Fruit fly (Drosophila melanogaster) whole organism, prepupa: ENCODE measurements around the gene Tm1.

ENCODE experiments used
- CG10631 ChIP-seq: fragments of 200-800 bp; sonication (Bioruptor generic); optimal IDR thresholded peaks from 2 replicates; lab custom pipeline; 2016; ENCODE audit warnings: missing biosample characterization, missing genetic modification characterization
- CG11762 ChIP-seq: fragments of 200-800 bp; sonication (Bioruptor generic); optimal IDR thresholded peaks from 3 replicates; lab custom pipeline; 2016; ENCODE audit warnings: missing biosample characterization, missing genetic modification characterization; ENCODE audit not compliant: insufficient read depth
- CG11902 ChIP-seq: fragments of 200-800 bp; sonication (Bioruptor generic); optimal IDR thresholded peaks from 3 replicates; lab custom pipeline; 2016; ENCODE audit warnings: missing biosample characterization, missing genetic modification characterization
- CG15336 ChIP-seq: fragments of 200-800 bp; sonication (Bioruptor generic); IDR thresholded peaks from 2 replicates; pipeline ENCODE4 v1.3.6; 2022; ENCODE audit warnings: missing biosample characterization, missing genetic modification characterization
- CG16779 ChIP-seq: fragments of 200-800 bp; sonication (Bioruptor generic); optimal IDR thresholded peaks from 3 replicates; lab custom pipeline; 2017; ENCODE audit warnings: missing biosample characterization, mild to moderate bottlenecking, missing genetic modification characterization
- CG3032 ChIP-seq: fragments of 200-800 bp; optimal IDR thresholded peaks from 2 replicates; lab custom pipeline; 2019; ENCODE audit warnings: missing biosample characterization, mild to moderate bottlenecking, missing genetic modification characterization, moderate library complexity
- CG31627 ChIP-seq: fragments of 200-800 bp; sonication (Bioruptor generic); optimal IDR thresholded peaks from 3 replicates; lab custom pipeline; 2016; ENCODE audit warnings: missing biosample characterization, missing genetic modification characterization
- CG32006 ChIP-seq: fragments of 200-800 bp; sonication (Bioruptor generic); optimal IDR thresholded peaks from 3 replicates; lab custom pipeline; 2017; ENCODE audit warnings: missing biosample characterization, mild to moderate bottlenecking, missing genetic modification characterization
- CG34406 ChIP-seq: fragments of 200-800 bp; sonication (Bioruptor generic); optimal IDR thresholded peaks from 3 replicates; lab custom pipeline; 2016; ENCODE audit warnings: missing biosample characterization, missing genetic modification characterization
- CG3919 ChIP-seq: fragments of 200-800 bp; sonication (Bioruptor generic); optimal IDR thresholded peaks from 3 replicates; lab custom pipeline; 2016; ENCODE audit warnings: missing biosample characterization, missing genetic modification characterization
- CG4318 ChIP-seq: fragments of 200-800 bp; sonication (Bioruptor generic); optimal IDR thresholded peaks from 3 replicates; lab custom pipeline; 2017; ENCODE audit warnings: missing biosample characterization, mild to moderate bottlenecking, missing genetic modification characterization
- CG6163 ChIP-seq: fragments of 200-800 bp; sonication (Bioruptor generic); IDR thresholded peaks from 3 replicates; pipeline ENCODE4 v1.3.6; 2022; ENCODE audit warnings: missing biosample characterization, missing genetic modification characterization
- CG6792 ChIP-seq: fragments of 200-800 bp; sonication (Bioruptor generic); optimal IDR thresholded peaks from 3 replicates; lab custom pipeline; 2016; ENCODE audit warnings: missing biosample characterization, missing genetic modification characterization
- CG6808 ChIP-seq: fragments of 200-800 bp; sonication (Bioruptor generic); optimal IDR thresholded peaks from 3 replicates; lab custom pipeline; 2017; ENCODE audit warnings: missing biosample characterization, missing genetic modification characterization, mild to moderate bottlenecking, moderate library complexity, missing genetic modification reagents
- CG6854 ChIP-seq: fragments of 200-800 bp; sonication (Bioruptor generic); optimal IDR thresholded peaks from 2 replicates; lab custom pipeline; 2017; ENCODE audit warnings: missing biosample characterization, mild to moderate bottlenecking, missing genetic modification characterization
- CG7368 ChIP-seq: fragments of 200-800 bp; sonication (Bioruptor generic); optimal IDR thresholded peaks from 3 replicates; lab custom pipeline; 2016; ENCODE audit warnings: missing biosample characterization, missing genetic modification characterization
- CG8119 ChIP-seq: fragments of 200-800 bp; sonication (Bioruptor generic); IDR thresholded peaks from 3 replicates; pipeline ENCODE4 v1.3.6; 2022; ENCODE audit warnings: missing biosample characterization, missing genetic modification characterization
- CG8319 ChIP-seq: fragments of 200-800 bp; sonication (Bioruptor generic); optimal IDR thresholded peaks from 3 replicates; lab custom pipeline; 2016; ENCODE audit warnings: missing biosample characterization, missing genetic modification characterization
- CG8632 ChIP-seq: fragments of 200-800 bp; sonication (Bioruptor generic); optimal IDR thresholded peaks from 3 replicates; lab custom pipeline; 2016; ENCODE audit warnings: missing biosample characterization, missing genetic modification characterization
- Eip78C ChIP-seq: fragments of 200-800 bp; sonication (Bioruptor generic); peaks from one replicate; lab custom pipeline; 2016; ENCODE audit warnings: missing biosample characterization, missing genetic modification characterization
- Eip93F ChIP-seq: fragments of 200-800 bp; sonication (Bioruptor generic); optimal IDR thresholded peaks from 2 replicates; lab custom pipeline; 2016; ENCODE audit warnings: missing biosample characterization, mild to moderate bottlenecking, missing genetic modification characterization
- Ets21C ChIP-seq: fragments of 200-800 bp; sonication (Bioruptor generic); optimal IDR thresholded peaks from 3 replicates; lab custom pipeline; 2016; ENCODE audit warnings: missing biosample characterization, missing genetic modification characterization
- Ets96B ChIP-seq: fragments of 200-800 bp; optimal IDR thresholded peaks from 2 replicates; lab custom pipeline; 2019; ENCODE audit warnings: missing biosample characterization, mild to moderate bottlenecking, missing genetic modification characterization, moderate library complexity
- Gug ChIP-seq: fragments of 200-800 bp; sonication (Bioruptor generic); IDR thresholded peaks from 2 replicates; pipeline ENCODE4 v1.3.6; 2022; ENCODE audit warnings: missing biosample characterization, missing genetic modification characterization
- Hr38 ChIP-seq: sonication (Bioruptor generic); optimal IDR thresholded peaks from 2 replicates; lab custom pipeline; 2016; ENCODE audit warnings: missing biosample characterization, missing genetic modification characterization
- Hr39 ChIP-seq: fragments of 200-800 bp; sonication (Bioruptor generic); optimal IDR thresholded peaks from 2 replicates; lab custom pipeline; 2016; ENCODE audit warnings: missing biosample characterization, missing genetic modification characterization
- Hr4 ChIP-seq: fragments of 200-800 bp; sonication (Bioruptor generic); optimal IDR thresholded peaks from 3 replicates; lab custom pipeline; 2016; ENCODE audit warnings: missing biosample characterization, missing genetic modification characterization
- Lpt ChIP-seq: fragments of 200-800 bp; sonication (Bioruptor generic); optimal IDR thresholded peaks from 3 replicates; lab custom pipeline; 2016; ENCODE audit warnings: missing biosample characterization, missing genetic modification characterization
- Met ChIP-seq: fragments of 200-800 bp; sonication (Bioruptor generic); optimal IDR thresholded peaks from 3 replicates; lab custom pipeline; 2016; ENCODE audit warnings: missing biosample characterization, missing genetic modification characterization
- OdsH ChIP-seq: fragments of 200-800 bp; sonication (Bioruptor generic); optimal IDR thresholded peaks from 3 replicates; lab custom pipeline; 2016; ENCODE audit warnings: missing biosample characterization, missing genetic modification characterization
- Sox102F ChIP-seq: fragments of 200-800 bp; sonication (Bioruptor generic); optimal IDR thresholded peaks from 2 replicates; lab custom pipeline; 2016; ENCODE audit warnings: missing biosample characterization, mild to moderate bottlenecking, missing genetic modification characterization
- Sox14 ChIP-seq: fragments of 200-800 bp; sonication (Bioruptor generic); optimal IDR thresholded peaks from 3 replicates; lab custom pipeline; 2016; ENCODE audit warnings: missing biosample characterization, missing genetic modification characterization
- Sox15 ChIP-seq: fragments of 200-800 bp; sonication (Bioruptor generic); optimal IDR thresholded peaks from 3 replicates; lab custom pipeline; 2016; ENCODE audit warnings: missing biosample characterization, missing genetic modification characterization
- acj6 ChIP-seq: fragments of 200-800 bp; sonication (Bioruptor generic); optimal IDR thresholded peaks from 3 replicates; lab custom pipeline; 2016; ENCODE audit warnings: missing biosample characterization, missing genetic modification characterization
- cyc ChIP-seq: fragments of 200-800 bp; sonication (Bioruptor generic); optimal IDR thresholded peaks from 3 replicates; lab custom pipeline; 2016; ENCODE audit warnings: missing biosample characterization, missing genetic modification characterization
- dac ChIP-seq: fragments of 200-800 bp; sonication (Bioruptor generic); optimal IDR thresholded peaks from 2 replicates; lab custom pipeline; 2017; ENCODE audit warnings: missing biosample characterization, mild to moderate bottlenecking, missing genetic modification characterization
- dsx ChIP-seq: fragments of 200-800 bp; optimal IDR thresholded peaks from 3 replicates; lab custom pipeline; 2019; ENCODE audit warnings: missing biosample characterization, mild to moderate bottlenecking, missing genetic modification characterization, moderate library complexity; ENCODE audit not compliant: poor library complexity, severe bottlenecking
- eg ChIP-seq: fragments of 200-800 bp; sonication (Bioruptor generic); IDR thresholded peaks from 3 replicates; pipeline ENCODE4 v1.3.6; 2022; ENCODE audit warnings: missing biosample characterization, missing genetic modification characterization
- esn ChIP-seq: fragments of 200-800 bp; sonication (Bioruptor generic); optimal IDR thresholded peaks from 2 replicates; lab custom pipeline; 2016; ENCODE audit warnings: missing biosample characterization, mild to moderate bottlenecking, missing genetic modification characterization, moderate library complexity
- fd59A ChIP-seq: fragments of 200-800 bp; sonication (Bioruptor generic); optimal IDR thresholded peaks from 2 replicates; lab custom pipeline; 2017; ENCODE audit warnings: missing biosample characterization, mild to moderate bottlenecking, missing genetic modification characterization, missing genetic modification reagents
- fd85E ChIP-seq: fragments of 200-800 bp; sonication (Bioruptor generic); optimal IDR thresholded peaks from 3 replicates; lab custom pipeline; 2016; ENCODE audit warnings: missing biosample characterization, missing genetic modification characterization
- fkh ChIP-seq: fragments of 200-800 bp; sonication (Bioruptor generic); optimal IDR thresholded peaks from 3 replicates; lab custom pipeline; 2017; ENCODE audit warnings: missing biosample characterization, mild to moderate bottlenecking, missing genetic modification characterization, moderate library complexity
- lz ChIP-seq: fragments of 200-800 bp; sonication (Bioruptor generic); optimal IDR thresholded peaks from 3 replicates; lab custom pipeline; 2016; ENCODE audit warnings: missing biosample characterization, missing genetic modification characterization
- net ChIP-seq: fragments of 200-800 bp; sonication (Bioruptor generic); optimal IDR thresholded peaks from 3 replicates; lab custom pipeline; 2016; ENCODE audit warnings: missing biosample characterization, missing genetic modification characterization
- pdm3 ChIP-seq: fragments of 200-800 bp; sonication (Bioruptor generic); optimal IDR thresholded peaks from 3 replicates; lab custom pipeline; 2016; ENCODE audit warnings: missing biosample characterization, missing genetic modification characterization
- salr ChIP-seq, 2 experiments: fragments of 200-800 bp; sonication (Bioruptor generic); optimal IDR thresholded peaks; 3 replicates each; lab custom pipeline; 2016 to 2018; ENCODE audit warnings: missing biosample characterization in 2 of 2, missing genetic modification characterization in 2 of 2, mild to moderate bottlenecking in 1 of 2
- spab ChIP-seq: fragments of 200-800 bp; sonication (Bioruptor generic); optimal IDR thresholded peaks from 2 replicates; lab custom pipeline; 2017; ENCODE audit warnings: missing biosample characterization, mild to moderate bottlenecking, missing genetic modification characterization, missing genetic modification reagents
- ss ChIP-seq, 2 experiments: fragments of 200-800 bp; sonication (Bioruptor generic); optimal IDR thresholded peaks; 2 replicates in 1 of 2; 3 replicates in 1 of 2; lab custom pipeline; 2017 to 2018; ENCODE audit warnings: mild to moderate bottlenecking in 2 of 2, missing biosample characterization in 2 of 2, missing genetic modification characterization in 2 of 2, moderate library complexity in 1 of 2
- svp ChIP-seq: fragments of 200-800 bp; sonication (Bioruptor generic); peaks from one replicate; lab custom pipeline; 2016; ENCODE audit warnings: missing biosample characterization, missing genetic modification characterization
- topi ChIP-seq: fragments of 200-800 bp; sonication (Bioruptor generic); optimal IDR thresholded peaks from 3 replicates; lab custom pipeline; 2016; ENCODE audit warnings: missing biosample characterization, missing genetic modification characterization
- vri ChIP-seq: fragments of 200-800 bp; sonication (Bioruptor generic); optimal IDR thresholded peaks from 3 replicates; lab custom pipeline; 2016; ENCODE audit warnings: missing biosample characterization, mild to moderate bottlenecking, missing genetic modification characterization

The Tm1 gene

dm6 chr3R:15249735-15250134 is 28.3 kb upstream of the Tm1 start, which contains the start of gene CG42404:
Gene CG42404, plus strand, starts transcription at chr3R:15250094.
- TF ChIP-seq esn (no peak), cyc (no peak), fd59A (GFP tag; lab: Kevin White, UChicago) (no peak), dsx (no peak), svp (GFP tag; lab: Kevin White, UChicago) (peak; percentile 2)

DNA sequence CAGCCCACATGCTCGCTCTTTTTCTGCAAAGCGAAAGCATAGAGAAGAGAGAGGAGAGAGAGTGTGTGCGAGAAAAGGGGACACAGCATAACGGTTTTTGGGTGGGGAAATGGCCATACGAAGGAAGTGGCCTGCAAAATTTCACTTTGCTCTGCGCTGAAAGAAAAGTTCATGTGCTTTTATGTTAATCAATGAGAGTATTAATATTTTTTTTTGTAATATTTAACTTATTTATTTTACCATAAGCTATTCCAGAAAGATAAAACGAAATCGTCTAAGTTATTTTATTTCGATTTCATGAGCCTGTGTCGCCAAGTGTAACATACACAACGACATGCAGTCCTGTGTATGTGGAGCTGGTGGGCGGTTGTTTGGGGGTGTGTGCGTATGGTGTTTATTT is 27.6 kb upstream of the Tm1 start:
- TF ChIP-seq ss (GFP tag; optimal IDR thresholded peaks at IDR 0.05; lab: Kevin White, UChicago) (no peak), CG11902 (no peak), Sox14 (GFP tag; lab: Kevin White, UChicago) (no peak), CG3919 (GFP tag; lab: Kevin White, UChicago) (no peak), CG3032 (tag; lab: Kevin White, UChicago) (no peak), CG4318 (GFP tag; lab: Kevin White, UChicago) (peak; percentile 36), Sox102F (GFP tag; lab: Kevin White, UChicago) (no peak), CG16779 (no peak), CG11762 (GFP tag; lab: Kevin White, UChicago) (no peak), CG6792 (GFP tag; lab: Kevin White, UChicago) (peak; percentile 46), Eip93F (no peak), vri (no peak), pdm3 (GFP tag; lab: Kevin White, UChicago) (no peak), lz (GFP tag; lab: Kevin White, UChicago) (peak; percentile 51), Eip78C (peak; percentile 74), fd59A (GFP tag; lab: Kevin White, UChicago) (peak; percentile 40), Hr39 (peak; percentile 21), topi (GFP tag; lab: Kevin White, UChicago) (peak; percentile 48), net (GFP tag; lab: Kevin White, UChicago) (no peak), CG7368 (GFP tag; lab: Kevin White, UChicago) (no peak), Met (no peak), CG10631 (peak; percentile 66), Lpt (GFP tag; lab: Kevin White, UChicago) (no peak), CG6854 (no peak), esn (no peak), fd85E (GFP tag; lab: Kevin White, UChicago) (no peak), svp (GFP tag; lab: Kevin White, UChicago) (peak; percentile 72), CG8119 (GFP tag; lab: Robert Waterston, UW) (peak; percentile 69), eg (GFP tag; lab: Robert Waterston, UW) (peak; percentile 74; the same call in 1 of the 3 replicates), CG6163 (GFP tag; lab: Robert Waterston, UW) (peak; percentile 80), Sox15 (GFP tag; lab: Kevin White, UChicago) (no peak), Gug (GFP tag; lab: Robert Waterston, UW) (peak; percentile 58), CG15336 (GFP tag; lab: Robert Waterston, UW) (peak; percentile 76), cyc (peak; percentile 30), Ets21C (GFP tag; lab: Kevin White, UChicago) (no peak), CG32006 (GFP tag; lab: Kevin White, UChicago) (peak; percentile 73), Ets96B (no peak), OdsH (GFP tag; lab: Kevin White, UChicago) (no peak), CG8319 (no peak), CG31627 (GFP tag; lab: Kevin White, UChicago) (peak; percentile 3), spab (GFP tag; lab: Kevin White, UChicago) (no peak), Hr38 (GFP tag; lab: Kevin White, UChicago) (no peak), CG34406 (no peak), Hr4 (peak; percentile 56), fkh (GFP tag; lab: Kevin White, UChicago) (no peak), CG6808 (GFP tag; lab: Kevin White, UChicago) (no peak), CG8632 (peak; percentile 45), salr (GFP tag; optimal IDR thresholded peaks at IDR 0.05; lab: Kevin White, UChicago) (no peak), acj6 (peak; percentile 49), dac (GFP tag; lab: Kevin White, UChicago) (no peak)
